Fruit fly (Drosophila melanogaster): Measurements from ENCODE around the gene CG15531.

Gene CG15531

DNA sequence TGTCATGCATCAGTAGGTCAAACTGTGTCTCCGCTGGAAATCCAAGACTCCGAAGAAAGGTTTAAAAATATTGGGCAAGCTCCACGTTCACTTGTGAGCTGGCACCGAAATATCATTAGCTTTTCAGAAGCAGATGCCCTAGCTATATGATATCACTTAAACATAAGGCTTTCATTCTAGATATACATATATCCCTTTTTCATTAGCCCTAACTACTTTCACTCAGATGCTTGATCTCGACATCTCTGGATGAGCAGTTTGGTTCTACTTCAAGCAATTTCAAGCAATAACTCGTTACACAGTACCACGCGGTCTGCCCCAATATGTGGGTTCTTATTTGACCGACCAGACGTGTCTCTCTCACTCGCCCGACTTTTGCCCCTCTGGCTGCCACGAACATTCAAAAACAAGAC, 4.6 kb downstream of the CG15531 start (continued):
- no peak for TF ChIP-seq Spps (tag; optimal IDR thresholded peaks at IDR 0.05)
- TF ChIP-seq Fer1 (GFP tag; optimal IDR thresholded peaks at IDR 0.05), result no peak
- TF ChIP-seq nerfin-2 (GFP tag; IDR thresholded peaks at IDR 0.05; ENCODE audit: partially characterized antibody), result no peak
- TF ChIP-seq fru (optimal IDR thresholded peaks at IDR 0.05), result no peak
- no peak for TF ChIP-seq Camta (GFP tag; optimal IDR thresholded peaks at IDR 0.05)
- TF ChIP-seq org-1 (GFP tag; optimal IDR thresholded peaks at IDR 0.05), result peak; percentile 55
- no peak for TF ChIP-seq CG7372 (GFP tag; IDR thresholded peaks at IDR 0.05)
- TF ChIP-seq CG3726 (GFP tag; IDR thresholded peaks at IDR 0.05), result no peak
- peak; percentile 73 for TF ChIP-seq CG7839 (tag; optimal IDR thresholded peaks at IDR 0.05)
- TF ChIP-seq zen (tag; optimal IDR thresholded peaks at IDR 0.05), result no peak
- TF ChIP-seq CG3163 (GFP tag; optimal IDR thresholded peaks at IDR 0.05), result no peak
- no peak for TF ChIP-seq lab (GFP tag; optimal IDR thresholded peaks at IDR 0.05)
- no peak for TF ChIP-seq Awh (GFP tag; IDR thresholded peaks at IDR 0.05)
- TF ChIP-seq tll (GFP tag; optimal IDR thresholded peaks at IDR 0.05), result no peak
- peak; percentile 44 for TF ChIP-seq CG13624 (GFP tag; optimal IDR thresholded peaks at IDR 0.05)
- TF ChIP-seq sug (tag; optimal IDR thresholded peaks at IDR 0.05), result no peak
- TF ChIP-seq Blimp-1 (GFP tag; optimal IDR thresholded peaks at IDR 0.05), result peak; percentile 33
- peak; percentile 53 for TF ChIP-seq tio (GFP tag; optimal IDR thresholded peaks at IDR 0.05)
- peak in 1 of 3 experiments; percentile 33 for TF ChIP-seq lola (GFP tag; optimal IDR thresholded peaks at IDR 0.05)
- no peak for TF ChIP-seq corto (GFP tag; optimal IDR thresholded peaks at IDR 0.05)
- TF ChIP-seq gem (tag; optimal IDR thresholded peaks at IDR 0.05), result peak; percentile 61
- 0 out of 2 replicates have a peak, but pooled peaks have one; percentile 5 for TF ChIP-seq CG9215 (GFP tag; IDR thresholded peaks at IDR 0.05)
- no peak for TF ChIP-seq ham (GFP tag; IDR thresholded peaks at IDR 0.05)
- peak; percentile 30 for TF ChIP-seq repo (GFP tag; optimal IDR thresholded peaks at IDR 0.05)
- TF ChIP-seq Hmr (GFP tag; optimal IDR thresholded peaks at IDR 0.05), result peak; percentile 36
- TF ChIP-seq pho (GFP tag; optimal IDR thresholded peaks at IDR 0.05), result peak; percentile 43
- peak; percentile 36 for TF ChIP-seq CG10979 (tag; optimal IDR thresholded peaks at IDR 0.05)
- no peak for TF ChIP-seq CG1792 (GFP tag; optimal IDR thresholded peaks at IDR 0.05)
- TF ChIP-seq CG2120 (GFP tag; optimal IDR thresholded peaks at IDR 0.05), result peak; percentile 48
- no peak for TF ChIP-seq CG10565 (GFP tag; optimal IDR thresholded peaks at IDR 0.05)
- peak; percentile 3 for TF ChIP-seq CG12104 (GFP tag; optimal IDR thresholded peaks at IDR 0.05)
- no peak for TF ChIP-seq Vsx1 (GFP tag; optimal IDR thresholded peaks at IDR 0.05)
- no peak for TF ChIP-seq peb (GFP tag; IDR thresholded peaks at IDR 0.05)
- no peak for TF ChIP-seq CG12299 (tag; optimal IDR thresholded peaks at IDR 0.05)
- TF ChIP-seq Dip3 (GFP tag; optimal IDR thresholded peaks at IDR 0.05), result peak; percentile 20
- no peak for TF ChIP-seq Bdp1 (GFP tag; optimal IDR thresholded peaks at IDR 0.05)
- TF ChIP-seq sima (GFP tag; optimal IDR thresholded peaks at IDR 0.05), result no peak
- TF ChIP-seq CG4404 (GFP tag; IDR thresholded peaks at IDR 0.05), result no peak
- no peak for TF ChIP-seq CG6272 (GFP tag; IDR thresholded peaks at IDR 0.05)
- TF ChIP-seq salm (tag; optimal IDR thresholded peaks at IDR 0.05), result no peak
- TF ChIP-seq CG7786 (GFP tag; optimal IDR thresholded peaks at IDR 0.05), result peak; percentile 64
- no peak for TF ChIP-seq CG11093 (GFP tag; IDR thresholded peaks at IDR 0.05)
- no peak for TF ChIP-seq gsb (GFP tag; IDR thresholded peaks at IDR 0.05)
- no peak for TF ChIP-seq wdn (GFP tag; IDR thresholded peaks at IDR 0.05)
- 0 out of 3 replicates have a peak, but pooled peaks have one; percentile 34 for TF ChIP-seq CG11695 (GFP tag; IDR thresholded peaks at IDR 0.05)
- TF ChIP-seq kah (GFP tag; optimal IDR thresholded peaks at IDR 0.05), result no peak
- peak; percentile 52 for TF ChIP-seq CG2678 (tag; optimal IDR thresholded peaks at IDR 0.05)
- no peak for TF ChIP-seq CG13287 (GFP tag; IDR thresholded peaks at IDR 0.05; ENCODE audit: partially characterized antibody)
- TF ChIP-seq zf30C (GFP tag; optimal IDR thresholded peaks at IDR 0.05), result no peak
- no peak for TF ChIP-seq CG9876 (GFP tag; optimal IDR thresholded peaks at IDR 0.05)
- 0 out of 2 replicates have a peak, but pooled peaks have one; percentile 17 for TF ChIP-seq wor (GFP tag; IDR thresholded peaks at IDR 0.05)

Measured in whole organism, embryonic.